Worm (Caenorhabditis elegans): ENCODE results near the gene C50F4.8.

DNA sequence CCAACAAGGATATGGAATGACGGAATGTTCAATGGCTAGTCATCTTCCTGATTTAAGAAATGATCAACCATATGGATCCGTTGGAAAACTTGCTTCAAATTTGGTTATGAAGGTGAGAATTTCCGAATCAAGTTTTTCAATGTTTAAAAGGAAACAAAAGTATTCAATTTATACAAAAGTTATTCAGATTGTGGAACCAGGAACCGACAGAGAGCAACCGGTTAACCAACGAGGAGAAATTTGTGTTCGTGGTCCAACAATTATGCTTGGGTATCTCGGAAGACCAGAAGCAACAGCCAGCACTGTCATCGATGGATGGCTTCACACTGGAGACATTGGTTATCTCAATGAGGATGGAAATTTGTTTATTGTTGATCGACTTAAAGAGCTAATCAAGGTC lies 9.1 kb downstream of the C50F4.8 start:
- no peak for TF ChIP-seq mab-5 (tag; optimal IDR thresholded peaks at IDR 0.05)
- no peak for TF ChIP-seq unc-62 (GFP tag; optimal IDR thresholded peaks at IDR 0.05)
- TF ChIP-seq M03D4.4 (tag; optimal IDR thresholded peaks at IDR 0.05), result no peak
